Worm (Caenorhabditis elegans): Measurements from ENCODE around the gene glb-24.
A peak's percentile ranks its signal among the peaks of the same experiment; 100 is the strongest.

Gene glb-24

DNA sequence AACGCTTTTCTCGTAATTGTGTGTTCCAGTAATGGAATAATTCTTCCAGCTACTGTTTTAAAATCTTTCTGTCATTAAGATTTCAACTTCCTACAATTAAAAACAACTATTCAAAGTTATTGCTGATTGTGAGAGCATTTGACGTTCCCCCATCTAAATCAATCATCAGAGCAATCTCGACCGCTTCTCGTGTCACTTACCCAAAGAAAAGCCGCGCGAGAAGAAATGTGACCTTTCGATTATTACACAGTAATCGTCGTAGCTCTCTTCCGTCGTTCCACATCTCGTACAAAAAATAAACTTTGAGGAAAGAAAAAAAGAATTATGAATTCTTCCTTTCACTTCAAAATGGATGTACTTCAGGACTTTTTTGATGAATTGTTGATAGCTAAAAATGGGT is 21.7 kb upstream of the glb-24 start:
- TF ChIP-seq fkh-10 (GFP tag; optimal IDR thresholded peaks at IDR 0.05) = no peak
- no peak for TF ChIP-seq ceh-30 (tag; optimal IDR thresholded peaks at IDR 0.05)
- no peak for TF ChIP-seq gmeb-2 (tag; optimal IDR thresholded peaks at IDR 0.05)
- no peak for TF ChIP-seq elt-2 (tag; optimal IDR thresholded peaks at IDR 0.05)
- no peak for TF ChIP-seq pat-9 (tag; optimal IDR thresholded peaks at IDR 0.05)
- peak; percentile 73 for TF ChIP-seq unc-55 (GFP tag; optimal IDR thresholded peaks at IDR 0.05)

- TF ChIP-seq ceh-48 (tag; optimal IDR thresholded peaks at IDR 0.05) (no peak), lin-11 (tag; optimal IDR thresholded peaks at IDR 0.05) (no peak), ceh-19 (GFP tag; optimal IDR thresholded peaks at IDR 0.05) (no peak), pax-1 (tag; optimal IDR thresholded peaks at IDR 0.05) (no peak), ceh-18 (tag; optimal IDR thresholded peaks at IDR 0.05) (no peak), nhr-232 (tag; optimal IDR thresholded peaks at IDR 0.05) (no peak), fkh-6 (tag; optimal IDR thresholded peaks at IDR 0.05) (no peak), hlh-6 (tag; optimal IDR thresholded peaks at IDR 0.05) (no peak), F13H6.1 (tag; optimal IDR thresholded peaks at IDR 0.05) (no peak), odd-2 (tag; optimal IDR thresholded peaks at IDR 0.05) (no peak), ceh-31 (tag; optimal IDR thresholded peaks at IDR 0.05) (no peak), unc-55 (GFP tag; optimal IDR thresholded peaks at IDR 0.05) (no peak), eyg-1 (tag; optimal IDR thresholded peaks at IDR 0.05) (no peak), ceh-6 (GFP tag; optimal IDR thresholded peaks at IDR 0.05) (no peak), K02D7.2 (tag; optimal IDR thresholded peaks at IDR 0.05) (no peak), pros-1 (tag; optimal IDR thresholded peaks at IDR 0.05) (no peak), Y22D7AL.16 (tag; optimal IDR thresholded peaks at IDR 0.05) (no peak), nhr-11 (tag; optimal IDR thresholded peaks at IDR 0.05) (no peak)
These were observed 21.0 kb upstream of the glb-24 start, which contains the start of gene ttr-29 for ce11 chrV:12906732-12907131. TSS of gene ttr-29 (minus strand) at chrV:12906832.

- TF ChIP-seq elt-2 (tag; optimal IDR thresholded peaks at IDR 0.05) (no peak), hlh-8 (tag; optimal IDR thresholded peaks at IDR 0.05) (no peak), tbx-2 (tag; optimal IDR thresholded peaks at IDR 0.05) (no peak), hlh-6 (tag; optimal IDR thresholded peaks at IDR 0.05) (no peak), unc-3 (GFP tag; conservative IDR thresholded peaks at IDR 0.05) (no peak), unc-3 (tag; optimal IDR thresholded peaks at IDR 0.05) (no peak), ceh-34 (tag; optimal IDR thresholded peaks at IDR 0.05) (no peak), dmd-4 (tag; optimal IDR thresholded peaks at IDR 0.05; ENCODE audit: borderline replicate concordance) (no peak), tbx-7 (tag; optimal IDR thresholded peaks at IDR 0.05) (no peak), fax-1 (tag; optimal IDR thresholded peaks at IDR 0.05) (no peak), ceh-18 (tag; optimal IDR thresholded peaks at IDR 0.05) (no peak), Y22D7AL.16 (tag; optimal IDR thresholded peaks at IDR 0.05) (no peak), lim-6 (tag; optimal IDR thresholded peaks at IDR 0.05) (no peak), ref-2 (tag; optimal IDR thresholded peaks at IDR 0.05) (no peak), hlh-15 (tag; optimal IDR thresholded peaks at IDR 0.05) (no peak), nhr-232 (tag; optimal IDR thresholded peaks at IDR 0.05) (no peak)
These were observed 19.3 kb upstream of the glb-24 start, which contains the start of gene ttr-28 for ce11 chrV:12905074-12905473. TSS of gene ttr-28 (minus strand) at chrV:12905174.

DNA sequence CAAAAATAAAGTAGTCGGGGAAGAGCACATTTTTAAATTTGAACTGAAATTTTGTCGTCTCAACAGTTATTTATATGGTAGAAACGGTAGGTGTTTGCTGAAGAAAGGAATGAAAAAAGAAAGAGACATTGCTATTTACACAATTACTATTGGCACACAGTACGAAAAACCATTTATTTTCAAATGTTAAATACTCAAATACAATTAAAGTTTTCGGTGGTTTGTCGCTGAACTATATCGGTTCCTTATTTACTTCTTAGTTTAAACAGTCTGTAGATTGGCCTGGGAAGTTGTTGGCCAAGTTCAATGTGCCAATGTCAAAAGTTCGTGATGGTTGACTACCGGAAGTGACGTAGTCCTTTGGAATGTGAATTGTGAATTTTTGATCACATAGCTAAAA is 18.3 kb upstream of the glb-24 start, which contains the start of gene ttr-27:
Gene ttr-27 (minus strand): TSS at position 45 of the 400 bp plus-strand sequence.
- TF ChIP-seq fkh-10 (GFP tag; optimal IDR thresholded peaks at IDR 0.05) = no peak
- no peak for TF ChIP-seq ama-1 (optimal IDR thresholded peaks at IDR 0.05)
- no peak for TF ChIP-seq pqm-1 (tag; optimal IDR thresholded peaks at IDR 0.05)
- TF ChIP-seq pha-2 (tag; optimal IDR thresholded peaks at IDR 0.05) = no peak
- no peak for TF ChIP-seq ets-4 (tag; optimal IDR thresholded peaks at IDR 0.05)
- TF ChIP-seq lin-11 (tag; optimal IDR thresholded peaks at IDR 0.05) = no peak
- no peak for TF ChIP-seq C38D4.7 (GFP tag; optimal IDR thresholded peaks at IDR 0.05)
- no peak for TF ChIP-seq ceh-9 (tag; optimal IDR thresholded peaks at IDR 0.05)
